Fruit fly (Drosophila melanogaster) whole organism, embryonic: ENCODE measurements around the gene CG4020.
A peak's percentile ranks its signal among the peaks of the same experiment; 100 is the strongest.

Experiments used
- Antp ChIP-seq: fragments of 200-800 bp; sonication (Bioruptor generic); optimal IDR thresholded peaks from 3 replicates; lab custom pipeline; 2016; ENCODE audit warnings: missing biosample characterization, missing genetic modification characterization
- Bgb ChIP-seq: fragments of 200-800 bp; sonication (Bioruptor generic); IDR thresholded peaks from 2 replicates; pipeline ENCODE4 v1.3.6; 2022; ENCODE audit warnings: missing biosample characterization, missing genetic modification characterization; ENCODE audit not compliant: partially characterized antibody
- CG10274 ChIP-seq: fragments of 200-800 bp; sonication (Bioruptor generic); optimal IDR thresholded peaks from 3 replicates; lab custom pipeline; 2017; ENCODE audit warnings: missing biosample characterization, mild to moderate bottlenecking, missing genetic modification characterization
- CG10565 ChIP-seq: fragments of 200-800 bp; sonication (Bioruptor generic); optimal IDR thresholded peaks from 3 replicates; lab custom pipeline; 2016; ENCODE audit warnings: missing biosample characterization, mild to moderate bottlenecking, missing genetic modification characterization
- CG11504 ChIP-seq: fragments of 200-800 bp; sonication (Bioruptor generic); optimal IDR thresholded peaks from 3 replicates; lab custom pipeline; 2019; ENCODE audit warnings: missing biosample characterization, mild to moderate bottlenecking, missing genetic modification characterization, moderate library complexity
- CG12104 ChIP-seq: fragments of 200-800 bp; sonication (Bioruptor generic); optimal IDR thresholded peaks from 3 replicates; lab custom pipeline; 2016; ENCODE audit warnings: missing biosample characterization, missing genetic modification characterization
- CG13287 ChIP-seq: fragments of 200-800 bp; sonication (Bioruptor generic); IDR thresholded peaks from 2 replicates; pipeline ENCODE4 v1.3.6; 2022; ENCODE audit warnings: missing biosample characterization, missing genetic modification characterization; ENCODE audit not compliant: partially characterized antibody
- CG13624 ChIP-seq: fragments of 200-800 bp; sonication (Bioruptor generic); optimal IDR thresholded peaks from 2 replicates; lab custom pipeline; 2016; ENCODE audit warnings: missing biosample characterization, missing genetic modification characterization
- CG18262 ChIP-seq: fragments of 200-800 bp; optimal IDR thresholded peaks from 3 replicates; lab custom pipeline; 2019; ENCODE audit warnings: missing biosample characterization, mild to moderate bottlenecking, missing genetic modification characterization, moderate library complexity
- CG1832 ChIP-seq: fragments of 200-800 bp; sonication (Bioruptor generic); optimal IDR thresholded peaks from 2 replicates; lab custom pipeline; 2017; ENCODE audit warnings: missing biosample characterization, mild to moderate bottlenecking, missing genetic modification characterization, inconsistent platforms
- CG2889 ChIP-seq: fragments of 200-800 bp; sonication (Bioruptor generic); IDR thresholded peaks from 3 replicates; pipeline ENCODE4 v1.3.6; 2022; ENCODE audit warnings: missing biosample characterization, missing genetic modification characterization
- CG34376 ChIP-seq: fragments of 200-800 bp; sonication (Bioruptor generic); optimal IDR thresholded peaks from 2 replicates; lab custom pipeline; 2018; ENCODE audit warnings: missing biosample characterization, mild to moderate bottlenecking, missing genetic modification characterization
- CG34422 ChIP-seq: fragments of 200-800 bp; sonication (Bioruptor generic); IDR thresholded peaks from 3 replicates; pipeline ENCODE4 v1.3.6; 2022; ENCODE audit warnings: missing biosample characterization, missing genetic modification characterization
- CG4707 ChIP-seq: fragments of 200-800 bp; sonication (Bioruptor generic); optimal IDR thresholded peaks from 2 replicates; lab custom pipeline; 2018; ENCODE audit warnings: missing biosample characterization, mild to moderate bottlenecking, missing genetic modification characterization, moderate library complexity
- CG6683 ChIP-seq: fragments of 200-800 bp; sonication (Bioruptor generic); optimal IDR thresholded peaks from 2 replicates; lab custom pipeline; 2017; ENCODE audit warnings: missing biosample characterization, mild to moderate bottlenecking, missing genetic modification characterization, missing genetic modification reagents
- CG7357 ChIP-seq: fragments of 200-800 bp; sonication (Bioruptor generic); IDR thresholded peaks from 3 replicates; pipeline ENCODE4 v1.3.6; 2022; ENCODE audit warnings: missing biosample characterization, missing genetic modification characterization
- CG7745 ChIP-seq: fragments of 200-800 bp; sonication (Bioruptor generic); optimal IDR thresholded peaks from 2 replicates; lab custom pipeline; 2018; ENCODE audit warnings: missing biosample characterization, mild to moderate bottlenecking, missing genetic modification characterization, moderate library complexity
- CG8290 ChIP-seq, 3 experiments: fragments of 200-800 bp; sonication (Bioruptor generic); optimal IDR thresholded peaks; 2 replicates each; lab custom pipeline; 2016 to 2019; ENCODE audit warnings: missing biosample characterization in 3 of 3, missing genetic modification characterization in 3 of 3, mild to moderate bottlenecking in 2 of 3, moderate library complexity in 1 of 3
- CG8359 ChIP-seq: fragments of 200-800 bp; sonication (Bioruptor generic); optimal IDR thresholded peaks from 2 replicates; lab custom pipeline; 2017; ENCODE audit warnings: missing biosample characterization, mild to moderate bottlenecking, missing genetic modification characterization, borderline replicate concordance
- CG8924 ChIP-seq: fragments of 200-800 bp; optimal IDR thresholded peaks from 3 replicates; lab custom pipeline; 2019; ENCODE audit warnings: missing biosample characterization, mild to moderate bottlenecking, missing genetic modification characterization, moderate library complexity
- CG9215 ChIP-seq: fragments of 200-800 bp; sonication (Bioruptor generic); IDR thresholded peaks from 2 replicates; pipeline ENCODE4 v1.3.6; 2022; ENCODE audit warnings: missing biosample characterization, missing genetic modification characterization
- Dad ChIP-seq: fragments of 200-800 bp; sonication (Bioruptor generic); optimal IDR thresholded peaks from 3 replicates; lab custom pipeline; 2016; ENCODE audit warnings: missing biosample characterization, missing genetic modification characterization
- Dp ChIP-seq: fragments of 200-800 bp; sonication (Bioruptor generic); optimal IDR thresholded peaks from 2 replicates; lab custom pipeline; 2018; ENCODE audit warnings: missing biosample characterization, mild to moderate bottlenecking, missing genetic modification characterization, moderate library complexity
- Elba2 ChIP-seq: fragments of 200-800 bp; sonication (Bioruptor generic); optimal IDR thresholded peaks from 3 replicates; lab custom pipeline; 2016; ENCODE audit warnings: missing biosample characterization, missing genetic modification characterization
- Meics ChIP-seq: fragments of 200-800 bp; sonication (Bioruptor generic); optimal IDR thresholded peaks from 2 replicates; lab custom pipeline; 2017; ENCODE audit warnings: missing biosample characterization, mild to moderate bottlenecking, missing genetic modification characterization
- NC2α ChIP-seq: fragments of 200-800 bp; sonication (Bioruptor generic); optimal IDR thresholded peaks from 2 replicates; lab custom pipeline; 2016; ENCODE audit warnings: missing biosample characterization, missing genetic modification characterization
- Rx ChIP-seq: fragments of 200-800 bp; sonication (Bioruptor generic); IDR thresholded peaks from 2 replicates; pipeline ENCODE4 v1.3.6; 2022; ENCODE audit warnings: missing biosample characterization, missing genetic modification characterization
- Side ChIP-seq: fragments of 200-800 bp; sonication (Bioruptor generic); optimal IDR thresholded peaks from 2 replicates; lab custom pipeline; 2016; ENCODE audit warnings: missing biosample characterization, missing genetic modification characterization
- ap ChIP-seq: fragments of 200-800 bp; sonication (Bioruptor generic); IDR thresholded peaks from 2 replicates; pipeline ENCODE4 v1.3.6; 2022; ENCODE audit warnings: missing biosample characterization, missing genetic modification characterization
- ash1 ChIP-seq: fragments of 200-800 bp; sonication (Bioruptor generic); optimal IDR thresholded peaks from 2 replicates; lab custom pipeline; 2018; ENCODE audit warnings: missing biosample characterization, mild to moderate bottlenecking, missing genetic modification characterization
- az2 ChIP-seq: fragments of 200-800 bp; sonication (Bioruptor generic); optimal IDR thresholded peaks from 3 replicates; lab custom pipeline; 2016; ENCODE audit warnings: missing biosample characterization, missing genetic modification characterization
- bigmax ChIP-seq: fragments of 200-800 bp; sonication (Bioruptor generic); optimal IDR thresholded peaks from 2 replicates; lab custom pipeline; 2018; ENCODE audit warnings: missing biosample characterization, mild to moderate bottlenecking, missing genetic modification characterization
- cad ChIP-seq: fragments of >200 bp; optimal IDR thresholded peaks from 2 replicates; lab custom pipeline; 2017; ENCODE audit warnings: missing biosample characterization, missing genetic modification characterization
- crp ChIP-seq, 2 experiments: fragments of 200-800 bp; sonication (Bioruptor generic); optimal IDR thresholded peaks; 2 replicates in 1 of 2; 3 replicates in 1 of 2; lab custom pipeline; 2017; ENCODE audit warnings: missing biosample characterization in 2 of 2, missing genetic modification characterization in 2 of 2, mild to moderate bottlenecking in 1 of 2, moderate library complexity in 1 of 2
- da ChIP-seq: fragments of 200-800 bp; sonication (Bioruptor generic); optimal IDR thresholded peaks from 2 replicates; lab custom pipeline; 2016; ENCODE audit warnings: missing biosample characterization, missing genetic modification characterization
- dpn ChIP-seq, 2 experiments: fragments of 200-800 bp; sonication (Bioruptor generic); optimal IDR thresholded peaks; 3 replicates each; lab custom pipeline; 2016; ENCODE audit warnings: missing biosample characterization in 2 of 2, missing genetic modification characterization in 2 of 2
- ftz-f1 ChIP-seq: fragments of 200-800 bp; sonication (Bioruptor generic); optimal IDR thresholded peaks from 2 replicates; lab custom pipeline; 2016; ENCODE audit warnings: missing biosample characterization, missing genetic modification characterization
- insv ChIP-seq, 2 experiments: fragments of 200-800 bp; sonication (Bioruptor generic); optimal IDR thresholded peaks; 3 replicates each; lab custom pipeline; 2016 to 2018; ENCODE audit warnings: missing biosample characterization in 2 of 2, missing genetic modification characterization in 2 of 2
- knrl ChIP-seq: fragments of 200-800 bp; sonication (Bioruptor generic); IDR thresholded peaks from 3 replicates; pipeline ENCODE4 v1.3.6; 2022; ENCODE audit warnings: missing biosample characterization, missing genetic modification characterization; ENCODE audit not compliant: partially characterized antibody
- nerfin-2 ChIP-seq: fragments of 200-800 bp; sonication (Bioruptor generic); IDR thresholded peaks from 2 replicates; pipeline ENCODE4 v1.3.6; 2022; ENCODE audit warnings: missing biosample characterization, missing genetic modification characterization; ENCODE audit not compliant: partially characterized antibody
- onecut ChIP-seq: fragments of 200-800 bp; sonication (Bioruptor generic); IDR thresholded peaks from 2 replicates; pipeline ENCODE4 v1.3.6; 2022; ENCODE audit warnings: missing biosample characterization, missing genetic modification characterization
- repo ChIP-seq: fragments of 200-800 bp; sonication (Bioruptor generic); optimal IDR thresholded peaks from 2 replicates; lab custom pipeline; 2016; ENCODE audit warnings: missing biosample characterization, missing genetic modification characterization
- sd ChIP-seq: fragments of 200-800 bp; sonication (Bioruptor generic); optimal IDR thresholded peaks from 3 replicates; lab custom pipeline; 2018; ENCODE audit warnings: missing biosample characterization, mild to moderate bottlenecking, missing genetic modification characterization, moderate library complexity
- sens-2 ChIP-seq: fragments of 200-800 bp; sonication (Bioruptor generic); IDR thresholded peaks from 2 replicates; pipeline ENCODE4 v1.3.6; 2022; ENCODE audit warnings: missing biosample characterization, missing genetic modification characterization
- sob ChIP-seq: fragments of 200-800 bp; sonication (Bioruptor generic); IDR thresholded peaks from 2 replicates; pipeline ENCODE4 v1.3.6; 2022; ENCODE audit warnings: missing biosample characterization, missing genetic modification characterization
- tap ChIP-seq: fragments of 200-800 bp; optimal IDR thresholded peaks from 3 replicates; lab custom pipeline; 2019; ENCODE audit warnings: missing biosample characterization, mild to moderate bottlenecking, missing genetic modification characterization, moderate library complexity
- twi ChIP-seq: fragments of 200-800 bp; optimal IDR thresholded peaks from 2 replicates; lab custom pipeline; 2019; ENCODE audit warnings: missing biosample characterization, mild to moderate bottlenecking, missing genetic modification characterization, moderate library complexity
- wdn ChIP-seq: fragments of 200-800 bp; sonication (Bioruptor generic); IDR thresholded peaks from 2 replicates; pipeline ENCODE4 v1.3.6; 2022; ENCODE audit warnings: missing biosample characterization, missing genetic modification characterization
- zfh1 ChIP-seq: fragments of 200-800 bp; sonication (Bioruptor generic); IDR thresholded peaks from 3 replicates; pipeline ENCODE4 v1.3.6; 2022; ENCODE audit warnings: missing biosample characterization, missing genetic modification characterization

Gene CG4020

DNA sequence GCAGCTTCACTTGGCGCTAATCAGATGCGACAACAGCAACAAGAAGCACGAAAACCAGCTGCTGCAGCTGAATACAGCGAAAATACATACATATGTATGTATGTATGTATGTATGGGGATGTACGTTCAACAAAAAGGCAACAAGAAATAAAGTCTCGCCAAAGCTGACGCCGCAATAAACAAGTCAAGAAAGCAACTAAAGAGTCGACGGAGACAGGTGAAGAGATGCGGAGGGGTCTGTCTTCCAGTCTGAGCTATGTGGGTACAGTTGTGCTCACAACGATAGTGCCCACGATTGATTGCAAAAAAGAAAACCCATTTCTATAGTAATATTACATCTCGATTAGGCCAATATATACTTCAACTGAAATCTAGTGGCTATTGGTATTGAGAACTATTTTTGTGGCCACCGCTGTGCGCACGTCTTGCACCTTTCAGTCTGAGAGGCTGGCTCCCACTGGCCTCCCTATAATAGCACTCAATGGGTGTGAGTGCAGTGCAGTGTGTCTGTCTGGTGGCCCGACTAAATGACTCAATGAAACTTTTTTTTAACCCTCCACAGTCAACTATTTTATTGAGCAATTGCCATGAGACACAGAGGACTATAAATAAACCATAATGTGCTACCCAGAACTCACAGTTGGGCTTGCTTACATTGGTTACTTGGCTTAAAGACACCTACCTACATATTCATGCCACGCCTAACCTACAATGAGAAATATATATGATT, 9.6 kb upstream of the CG4020 start (continued):
- TF ChIP-seq CG6683 (GFP tag; lab: Kevin White, UChicago) = peak; percentile 57
- peak; percentile 90 for TF ChIP-seq Side (GFP tag; lab: Kevin White, UChicago)
- TF ChIP-seq zfh1 = peak; percentile 96
- peak; percentile 91 for TF ChIP-seq Antp
- peak; percentile 92 for TF ChIP-seq CG11504
- TF ChIP-seq CG4707 = peak; percentile 74
- peak; percentile 89 for TF ChIP-seq CG8924 (tag; lab: Kevin White, UChicago)
- no peak for TF ChIP-seq CG34376 (GFP tag; lab: Kevin White, UChicago)
- no peak for TF ChIP-seq cad
- TF ChIP-seq tap (tag; lab: Kevin White, UChicago) = peak; percentile 88
- TF ChIP-seq wdn (GFP tag; lab: Robert Waterston, UW) = peak; percentile 82
- TF ChIP-seq Bgb (GFP tag; lab: Robert Waterston, UW) = no peak
- TF ChIP-seq dpn (GFP tag; optimal IDR thresholded peaks at IDR 0.05; lab: Kevin White, UChicago) = peak; percentile 88 to 93
- no peak for TF ChIP-seq CG13287 (GFP tag; lab: Robert Waterston, UW)
- peak; percentile 90 for TF ChIP-seq sens-2 (GFP tag; lab: Robert Waterston, UW)
- peak; percentile 67 for TF ChIP-seq twi (tag; lab: Kevin White, UChicago)
- TF ChIP-seq ash1 (GFP tag; lab: Kevin White, UChicago) = peak; percentile 23
- TF ChIP-seq CG12104 (GFP tag; lab: Kevin White, UChicago) = peak; percentile 75
- TF ChIP-seq bigmax (GFP tag; lab: Kevin White, UChicago) = no peak
- TF ChIP-seq CG1832 = no peak
- peak; percentile 92 for TF ChIP-seq CG18262
- TF ChIP-seq CG8290 (GFP tag; optimal IDR thresholded peaks at IDR 0.05; lab: Kevin White, UChicago) = peak; percentile 78
- TF ChIP-seq CG8290 (tag; optimal IDR thresholded peaks at IDR 0.05; lab: Kevin White, UChicago) = peak; percentile 56 to 93
- peak; percentile 92 for TF ChIP-seq az2 (GFP tag; lab: Kevin White, UChicago)
- TF ChIP-seq sob = peak; percentile 90
- TF ChIP-seq insv (GFP tag; optimal IDR thresholded peaks at IDR 0.05; lab: Kevin White, UChicago) = no peak
- TF ChIP-seq CG7357 (GFP tag; lab: Robert Waterston, UW) = peak; percentile 78
- peak; percentile 92 for TF ChIP-seq Rx (GFP tag; lab: Robert Waterston, UW)
- TF ChIP-seq CG9215 (GFP tag; lab: Robert Waterston, UW) = peak; percentile 67
- peak; percentile 78 for TF ChIP-seq Dad (GFP tag; lab: Kevin White, UChicago)
- peak; percentile 77 for TF ChIP-seq CG8359
- no peak for TF ChIP-seq ftz-f1
- peak; percentile 80 for TF ChIP-seq CG13624 (GFP tag; lab: Kevin White, UChicago)
- peak; percentile 94 for TF ChIP-seq ap (GFP tag; lab: Robert Waterston, UW)
- peak; percentile 67 for TF ChIP-seq sd (tag; lab: Kevin White, UChicago)
- peak; percentile 73 for TF ChIP-seq CG10565 (GFP tag; lab: Kevin White, UChicago)
- TF ChIP-seq CG34422 = peak; percentile 94
- TF ChIP-seq repo (GFP tag; lab: Kevin White, UChicago) = peak; percentile 93
- TF ChIP-seq onecut (GFP tag; lab: Robert Waterston, UW) = peak; percentile 87
- peak; percentile 78; the same call in 2 of the 3 replicates for TF ChIP-seq CG2889 (GFP tag; lab: Robert Waterston, UW)
- no peak for TF ChIP-seq CG7745 (tag; lab: Kevin White, UChicago)
- TF ChIP-seq Meics (GFP tag; lab: Kevin White, UChicago) = peak; percentile 82
- TF ChIP-seq da (GFP tag; lab: Kevin White, UChicago) = peak; percentile 22
- TF ChIP-seq Elba2 (GFP tag; lab: Kevin White, UChicago) = peak; percentile 6
- TF ChIP-seq knrl (GFP tag; lab: Robert Waterston, UW) = no peak
- no peak for TF ChIP-seq nerfin-2 (GFP tag; lab: Robert Waterston, UW)
- peak in 1 of 2 experiments; percentile 44 for TF ChIP-seq crp (GFP tag; optimal IDR thresholded peaks at IDR 0.05; lab: Kevin White, UChicago)
- no peak for TF ChIP-seq Dp
- TF ChIP-seq CG10274 (GFP tag; lab: Kevin White, UChicago) = peak; percentile 75
- peak; percentile 78 for TF ChIP-seq NC2α (GFP tag; lab: Kevin White, UChicago)
